Fruit fly (Drosophila melanogaster): ENCODE results near the gene CG9331.

dm6 chr2L:20806619-20807018 is 16.0 kb upstream of the CG9331 start:
- TF ChIP-seq grn (GFP tag; optimal IDR thresholded peaks at IDR 0.05) (no peak), CG33557 (GFP tag; optimal IDR thresholded peaks at IDR 0.05) (no peak), lab (GFP tag; optimal IDR thresholded peaks at IDR 0.05) (no peak)

Measured in whole organism, embryonic.